Worm (Caenorhabditis elegans) whole organism, L4 larva: Measurements from ENCODE around the gene F46F5.14.

Experiments used
- F10B5.3 ChIP-seq: sonication (generic microtip); optimal IDR thresholded peaks from 2 replicates; lab custom pipeline; 2016; ENCODE audit warnings: mild to moderate bottlenecking, missing genetic modification characterization, missing compliant biosample characterization
- F26F4.8 ChIP-seq: fragments of 200-800 bp; sonication (Bioruptor generic); conservative IDR thresholded peaks from 2 replicates; pipeline ENCODE4 v1.3.6; 2022; ENCODE audit warnings: missing genetic modification characterization, missing compliant biosample characterization
- F44E2.7 ChIP-seq: fragments of 200-800 bp; sonication (Bioruptor generic); IDR thresholded peaks from 2 replicates; pipeline ENCODE4 v2.1.2; 2022; ENCODE audit warnings: missing genetic modification characterization, missing compliant biosample characterization
- T20F7.1 ChIP-seq: fragments of 200-800 bp; sonication (Bioruptor generic); optimal IDR thresholded peaks from 2 replicates; lab custom pipeline; 2018; ENCODE audit warnings: mild to moderate bottlenecking, missing genetic modification characterization, missing compliant biosample characterization
- Y105C5A.15 ChIP-seq: fragments of 200-800 bp; sonication (Bioruptor generic); IDR thresholded peaks from 2 replicates; pipeline ENCODE4 v1.3.6; 2022; ENCODE audit warnings: missing genetic modification characterization, missing compliant biosample characterization
- Y5F2A.4 ChIP-seq: fragments of 200-800 bp; sonication (Bioruptor generic); optimal IDR thresholded peaks from 2 replicates; lab custom pipeline; 2018; ENCODE audit warnings: mild to moderate bottlenecking, missing genetic modification characterization, missing compliant biosample characterization
- Y75B8A.6 ChIP-seq: fragments of 200-800 bp; sonication (Bioruptor generic); IDR thresholded peaks from 2 replicates; pipeline ENCODE4 v1.3.6; 2022; ENCODE audit warnings: missing genetic modification reagents, missing genetic modification characterization, missing compliant biosample characterization
- ZK337.2 ChIP-seq: fragments of 200-800 bp; sonication (Bioruptor generic); IDR thresholded peaks from 2 replicates; pipeline ENCODE4 v1.3.6; 2022; ENCODE audit warnings: missing genetic modification reagents, missing genetic modification characterization, missing compliant biosample characterization
- ceh-28 ChIP-seq: fragments of 150-350 bp; optimal IDR thresholded peaks from 2 replicates; lab custom pipeline; 2014; ENCODE audit warnings: missing biosample characterization, missing genetic modification reagents, missing genetic modification characterization
- ceh-32 ChIP-seq: sonication (generic microtip); optimal IDR thresholded peaks from 2 replicates; lab custom pipeline; 2016; ENCODE audit warnings: mild to moderate bottlenecking, missing genetic modification characterization, missing compliant biosample characterization; ENCODE audit not compliant: poor library complexity
- ceh-44 ChIP-seq: fragments of 200-800 bp; sonication (Bioruptor generic); IDR thresholded peaks from 2 replicates; pipeline ENCODE4 v1.3.6; 2022; ENCODE audit warnings: missing genetic modification reagents, missing genetic modification characterization, missing compliant biosample characterization
- cey-2 ChIP-seq: sonication (generic microtip); optimal IDR thresholded peaks from 3 replicates; lab custom pipeline; 2017; ENCODE audit warnings: missing genetic modification characterization, mild to moderate bottlenecking, missing compliant biosample characterization, antibody characterized with exemption, borderline replicate concordance; ENCODE audit not compliant: insufficient read depth
- daf-16 ChIP-seq, 3 experiments: sonication (generic microtip); optimal IDR thresholded peaks; 2 replicates each; lab custom pipeline; 2016 to 2017; ENCODE audit warnings: missing genetic modification characterization in 3 of 3, missing genetic modification reagents in 3 of 3, mild to moderate bottlenecking in 2 of 3, missing compliant biosample characterization in 2 of 3, missing biosample characterization in 1 of 3, moderate library complexity in 1 of 3
- daf-8 ChIP-seq: fragments of 200-800 bp; sonication (Bioruptor generic); IDR thresholded peaks from 2 replicates; pipeline ENCODE4 v1.3.6; 2022; ENCODE audit warnings: missing genetic modification characterization, missing compliant biosample characterization
- dmd-6 ChIP-seq: fragments of 200-800 bp; sonication (Bioruptor generic); IDR thresholded peaks from 2 replicates; pipeline ENCODE4 v1.3.6; 2022; ENCODE audit warnings: missing genetic modification reagents, missing genetic modification characterization, missing compliant biosample characterization
- dmd-9 ChIP-seq: fragments of 200-800 bp; sonication (Bioruptor generic); IDR thresholded peaks from 2 replicates; pipeline ENCODE4 v1.3.6; 2022; ENCODE audit warnings: missing genetic modification reagents, missing genetic modification characterization, missing compliant biosample characterization
- dpl-1 ChIP-seq: fragments of 150-350 bp; optimal IDR thresholded peaks from 2 replicates; lab custom pipeline; 2014; ENCODE audit warnings: missing biosample characterization, missing genetic modification reagents, missing genetic modification characterization
- duxl-1 ChIP-seq: sonication (generic microtip); optimal IDR thresholded peaks from 2 replicates; lab custom pipeline; 2016; ENCODE audit warnings: mild to moderate bottlenecking, missing genetic modification characterization, moderate library complexity, missing compliant biosample characterization; ENCODE audit not compliant: poor library complexity
- dve-1 ChIP-seq: sonication (generic microtip); optimal IDR thresholded peaks from 2 replicates; lab custom pipeline; 2017; ENCODE audit warnings: antibody characterized with exemption, mild to moderate bottlenecking, missing genetic modification characterization, missing compliant biosample characterization; ENCODE audit not compliant: insufficient read depth
- fos-1 ChIP-seq: fragments of 150-350 bp; optimal IDR thresholded peaks from 2 replicates; lab custom pipeline; 2014; ENCODE audit warnings: missing biosample characterization, missing genetic modification characterization
- hif-1 ChIP-seq, 2 experiments: sonication (generic microtip); optimal IDR thresholded peaks; 2 replicates each; lab custom pipeline; 2016 to 2017; ENCODE audit warnings: missing compliant biosample characterization in 2 of 2, missing genetic modification characterization in 2 of 2, missing genetic modification reagents in 2 of 2, missing genotype in 2 of 2, mild to moderate bottlenecking in 1 of 2
- hlh-30 ChIP-seq: sonication (generic microtip); optimal IDR thresholded peaks from 2 replicates; lab custom pipeline; 2017; ENCODE audit warnings: antibody characterized with exemption, mild to moderate bottlenecking, missing genetic modification characterization, missing compliant biosample characterization; ENCODE audit not compliant: insufficient read depth
- hmg-1.1 ChIP-seq: fragments of 200-800 bp; sonication (Bioruptor generic); IDR thresholded peaks from 2 replicates; pipeline ENCODE4 v1.3.6; 2022; ENCODE audit warnings: missing genetic modification reagents, missing genetic modification characterization, missing compliant biosample characterization
- lin-1 ChIP-seq: fragments of 200-800 bp; sonication (Bioruptor generic); IDR thresholded peaks from 2 replicates; pipeline ENCODE4 v1.3.6; 2022; ENCODE audit warnings: missing genetic modification reagents, missing genetic modification characterization, missing compliant biosample characterization
- lsy-2 ChIP-seq, 2 experiments: fragments of 150-350 bp in 1 of 2; sonication (generic microtip) in 1 of 2; optimal IDR thresholded peaks; 2 replicates each; lab custom pipeline; 2014 to 2017; ENCODE audit warnings: missing biosample characterization in 2 of 2, missing genetic modification characterization in 2 of 2
- mep-1 ChIP-seq: fragments of 150-350 bp; sonication (generic microtip); optimal IDR thresholded peaks from 3 replicates; lab custom pipeline; 2014; ENCODE audit warnings: missing biosample characterization, missing genetic modification characterization
- mes-2 ChIP-seq: sonication (generic microtip); optimal IDR thresholded peaks from 2 replicates; lab custom pipeline; 2016; ENCODE audit warnings: missing genotype, mild to moderate bottlenecking, missing genetic modification characterization, missing compliant biosample characterization; ENCODE audit not compliant: poor library complexity, severe bottlenecking
- mxl-3 ChIP-seq: fragments of 200-800 bp; sonication (Bioruptor generic); optimal IDR thresholded peaks from 2 replicates; lab custom pipeline; 2018; ENCODE audit warnings: mild to moderate bottlenecking, missing genetic modification characterization, missing compliant biosample characterization
- nhr-10 ChIP-seq: fragments of 150-350 bp; optimal IDR thresholded peaks from 2 replicates; lab custom pipeline; 2014; ENCODE audit warnings: missing biosample characterization, missing genetic modification characterization
- nhr-11 ChIP-seq: fragments of 150-350 bp; optimal IDR thresholded peaks from 2 replicates; lab custom pipeline; 2014; ENCODE audit warnings: missing biosample characterization, missing genetic modification characterization
- nhr-237 ChIP-seq: sonication (generic microtip); optimal IDR thresholded peaks from 2 replicates; lab custom pipeline; 2017; ENCODE audit warnings: missing biosample characterization, missing genetic modification characterization
- nhr-28 ChIP-seq: fragments of 150-350 bp; optimal IDR thresholded peaks from 2 replicates; lab custom pipeline; 2014; ENCODE audit warnings: missing biosample characterization, missing genetic modification characterization
- nhr-77 ChIP-seq: fragments of 150-350 bp; optimal IDR thresholded peaks from 2 replicates; lab custom pipeline; 2014; ENCODE audit warnings: missing biosample characterization, missing genetic modification characterization
- pha-4 ChIP-seq, 2 experiments: fragments of 150-350 bp in 1 of 2; fragments of 200-800 bp in 1 of 2; sonication (Bioruptor generic) in 1 of 2; IDR thresholded peaks in 1 of 2; optimal IDR thresholded peaks in 1 of 2; 2 replicates each; pipeline versions ENCODE4 v1.3.6 to Lab custom; 2014 to 2022; ENCODE audit warnings: missing genetic modification characterization in 2 of 2, missing genetic modification reagents in 2 of 2, missing biosample characterization in 1 of 2, missing compliant biosample characterization in 1 of 2
- skn-1 ChIP-seq: fragments of 150-350 bp; optimal IDR thresholded peaks from 2 replicates; lab custom pipeline; 2014; ENCODE audit warnings: missing biosample characterization, missing genetic modification characterization
- unc-39 ChIP-seq: sonication (generic microtip); optimal IDR thresholded peaks from 2 replicates; lab custom pipeline; 2017; ENCODE audit warnings: missing biosample characterization, missing genetic modification characterization
- vab-7 ChIP-seq: fragments of 200-800 bp; sonication (Bioruptor generic); IDR thresholded peaks from 2 replicates; pipeline ENCODE4 v1.3.6; 2022; ENCODE audit warnings: missing genetic modification reagents, missing genetic modification characterization, missing compliant biosample characterization
- zfp-2 ChIP-seq: sonication (generic microtip); optimal IDR thresholded peaks from 2 replicates; lab custom pipeline; 2016; ENCODE audit warnings: mild to moderate bottlenecking, missing genetic modification characterization, missing compliant biosample characterization
- zip-2 ChIP-seq: fragments of 150-350 bp; optimal IDR thresholded peaks from 2 replicates; lab custom pipeline; 2014; ENCODE audit warnings: missing biosample characterization, missing genetic modification characterization
- ztf-7 ChIP-seq: fragments of 150-350 bp; optimal IDR thresholded peaks from 2 replicates; lab custom pipeline; 2014; ENCODE audit warnings: missing biosample characterization, missing genetic modification characterization

F46F5.14 gene

ce11 chrII:848519-848918 is 48.7 kb downstream of the F46F5.14 start, which contains the start of the genes acdh-9 and F28A10.13 (continued):
- TF ChIP-seq daf-16 (GFP tag; optimal IDR thresholded peaks at IDR 0.05; lab: Kevin White, UChicago) (no peak), daf-16 (tag; optimal IDR thresholded peaks at IDR 0.05; lab: Kevin White, UChicago) (peak; percentile 73), F10B5.3 (tag; lab: Kevin White, UChicago) (no peak), vab-7 (GFP tag; lab: Robert Waterston, UW) (no peak), lsy-2 (tag; optimal IDR thresholded peaks at IDR 0.05; lab: Kevin White, UChicago) (peak in 1 of 2 experiments; percentile 58), zfp-2 (tag; lab: Kevin White, UChicago) (no peak), ZK337.2 (GFP tag; lab: Robert Waterston, UW) (no peak), lin-1 (no peak), mxl-3 (GFP tag; lab: Kevin White, UChicago) (peak; percentile 89), ceh-44 (GFP tag; lab: Robert Waterston, UW) (no peak), cey-2 (tag; lab: Kevin White, UChicago) (no peak), nhr-11 (tag; lab: Kevin White, UChicago) (peak; percentile 51), Y5F2A.4 (no peak), Y105C5A.15 (GFP tag; lab: Robert Waterston, UW) (no peak), nhr-77 (peak; percentile 36), daf-8 (GFP tag; lab: Robert Waterston, UW) (no peak), duxl-1 (tag; lab: Kevin White, UChicago) (peak; percentile 46), hlh-30 (tag; lab: Kevin White, UChicago) (peak; percentile 86), hif-1 (tag; optimal IDR thresholded peaks at IDR 0.05; lab: Kevin White, UChicago) (peak in 1 of 2 experiments; percentile 82), unc-39 (tag; lab: Kevin White, UChicago) (no peak), F26F4.8 (no peak), ceh-32 (tag; lab: Kevin White, UChicago) (no peak), nhr-10 (tag; lab: Kevin White, UChicago) (peak; percentile 85), mes-2 (tag; lab: Kevin White, UChicago) (peak; percentile 54), dve-1 (peak; percentile 88), Y75B8A.6 (GFP tag; lab: Robert Waterston, UW) (no peak), dmd-9 (GFP tag; lab: Robert Waterston, UW) (no peak), dmd-6 (GFP tag; lab: Robert Waterston, UW) (peak; percentile 83), hmg-1.1 (peak; percentile 52; the same call in 1 of the 2 replicates), T20F7.1 (GFP tag; lab: Kevin White, UChicago) (peak; percentile 62), zip-2 (tag; lab: Kevin White, UChicago) (no peak), nhr-28 (tag; lab: Kevin White, UChicago) (peak; percentile 83), pha-4 (GFP tag; IDR thresholded peaks at IDR 0.05; lab: Robert Waterston, UW) (no peak), pha-4 (tag; optimal IDR thresholded peaks at IDR 0.05; lab: Kevin White, UChicago) (peak; percentile 57), ceh-28 (no peak), skn-1 (tag; lab: Kevin White, UChicago) (no peak), F44E2.7 (GFP tag; lab: Robert Waterston, UW) (no peak), nhr-237 (tag; lab: Kevin White, UChicago) (no peak), dpl-1 (GFP tag; lab: Kevin White, UChicago) (peak; percentile 2), fos-1 (tag; lab: Kevin White, UChicago) (no peak), ztf-7 (no peak), mep-1 (tag; lab: Kevin White, UChicago) (peak; percentile 84)
